Fruit fly (Drosophila melanogaster): ENCODE data around the gene CG13855.

Gene CG13855

dm6 chr3R:22362218-22362907 is 43.4 kb upstream of the CG13855 start, which contains the start of the genes JMJD6, CG7071 and Muted (continued):
- peak; percentile 94 for TF ChIP-seq az2 (GFP tag; optimal IDR thresholded peaks at IDR 0.05)
- peak; percentile 76 for TF ChIP-seq CG18262 (tag; optimal IDR thresholded peaks at IDR 0.05)
- TF ChIP-seq TFAM (GFP tag; optimal IDR thresholded peaks at IDR 0.05), result no peak
- TF ChIP-seq CG6175 (GFP tag; IDR thresholded peaks at IDR 0.05), result peak; percentile 81
- TF ChIP-seq gsb (GFP tag; IDR thresholded peaks at IDR 0.05), result peak; percentile 66
- peak; percentile 98 for TF ChIP-seq row (GFP tag; IDR thresholded peaks at IDR 0.05)
- peak; percentile 64; the same call in 1 of the 2 replicates for TF ChIP-seq dimm (GFP tag; IDR thresholded peaks at IDR 0.05)
- TF ChIP-seq CG4854 (GFP tag; optimal IDR thresholded peaks at IDR 0.05), result peak; percentile 92
- TF ChIP-seq br (optimal IDR thresholded peaks at IDR 0.05), result no peak
- peak; percentile 96 for TF ChIP-seq YL-1 (GFP tag; optimal IDR thresholded peaks at IDR 0.05)
- peak; percentile 82 for TF ChIP-seq Oli (tag; optimal IDR thresholded peaks at IDR 0.05)
- TF ChIP-seq odd (GFP tag; optimal IDR thresholded peaks at IDR 0.05), result peak; percentile 76
- peak; percentile 86 for TF ChIP-seq CG10267 (tag; optimal IDR thresholded peaks at IDR 0.05)
- TF ChIP-seq bigmax (GFP tag; optimal IDR thresholded peaks at IDR 0.05), result no peak
- TF ChIP-seq vvl (GFP tag; IDR thresholded peaks at IDR 0.05), result peak; percentile 94
- peak; percentile 94 for TF ChIP-seq CoRest (tag; optimal IDR thresholded peaks at IDR 0.05)
- TF ChIP-seq CG17328 (GFP tag; IDR thresholded peaks at IDR 0.05), result peak; percentile 88
- TF ChIP-seq CG42726 (GFP tag; IDR thresholded peaks at IDR 0.05; ENCODE audit: partially characterized antibody), result peak; percentile 66; the same call in 1 of the 2 replicates
- peak; percentile 58 for TF ChIP-seq hkb (optimal IDR thresholded peaks at IDR 0.05)
- TF ChIP-seq hkb (GFP tag; IDR thresholded peaks at IDR 0.05), result peak; percentile 90
- TF ChIP-seq CG16779 (GFP tag; IDR thresholded peaks at IDR 0.05), result peak; percentile 79
- TF ChIP-seq pita (GFP tag; optimal IDR thresholded peaks at IDR 0.05), result no peak
- TF ChIP-seq Camta (GFP tag; optimal IDR thresholded peaks at IDR 0.05), result peak; percentile 88
- TF ChIP-seq ham (GFP tag; IDR thresholded peaks at IDR 0.05), result peak; percentile 59; the same call in 1 of the 2 replicates
- peak; percentile 53; the same call in 1 of the 2 replicates for TF ChIP-seq Nf-YA (GFP tag; IDR thresholded peaks at IDR 0.05)
- peak; percentile 78 for TF ChIP-seq HmgD (GFP tag; optimal IDR thresholded peaks at IDR 0.05)
- TF ChIP-seq D19A (tag; optimal IDR thresholded peaks at IDR 0.05), result peak; percentile 70
- peak; percentile 85 for TF ChIP-seq Awh (GFP tag; IDR thresholded peaks at IDR 0.05)
- TF ChIP-seq zfh2 (GFP tag; optimal IDR thresholded peaks at IDR 0.05), result peak; percentile 95
- peak; percentile 55; the same call in 1 of the 2 replicates for TF ChIP-seq CG4360 (GFP tag; IDR thresholded peaks at IDR 0.05)
- no peak for TF ChIP-seq Kr (GFP tag; optimal IDR thresholded peaks at IDR 0.05)
- no peak for TF ChIP-seq CG8478 (optimal IDR thresholded peaks at IDR 0.05)
- peak; percentile 88 for TF ChIP-seq gcm (GFP tag; optimal IDR thresholded peaks at IDR 0.05)
- peak; percentile 84 for TF ChIP-seq Bdp1 (GFP tag; optimal IDR thresholded peaks at IDR 0.05)
- TF ChIP-seq Abd-B (GFP tag; optimal IDR thresholded peaks at IDR 0.05), result peak; percentile 92
- TF ChIP-seq Hsf (GFP tag; optimal IDR thresholded peaks at IDR 0.05), result peak; percentile 95
- peak; percentile 75 for TF ChIP-seq mirr (GFP tag; optimal IDR thresholded peaks at IDR 0.05)
- peak; percentile 85 for TF ChIP-seq GATAe (GFP tag; conservative IDR thresholded peaks at IDR 0.05)
- peak; percentile 92 for TF ChIP-seq ken (GFP tag; IDR thresholded peaks at IDR 0.05)
- peak; percentile 92 for TF ChIP-seq vfl (GFP tag; optimal IDR thresholded peaks at IDR 0.05)
- TF ChIP-seq cwo (GFP tag; optimal IDR thresholded peaks at IDR 0.05), result peak; percentile 77
- peak; percentile 92 for TF ChIP-seq al (GFP tag; IDR thresholded peaks at IDR 0.05)
- TF ChIP-seq org-1 (GFP tag; optimal IDR thresholded peaks at IDR 0.05), result peak; percentile 54
- peak; percentile 45 for TF ChIP-seq fd102C (GFP tag; optimal IDR thresholded peaks at IDR 0.05)
- peak; percentile 64 for TF ChIP-seq CG6654 (GFP tag; optimal IDR thresholded peaks at IDR 0.05)
- peak; percentile 48 for TF ChIP-seq CG4707 (GFP tag; optimal IDR thresholded peaks at IDR 0.05)
- TF ChIP-seq oc (tag; optimal IDR thresholded peaks at IDR 0.05), result peak; percentile 81
- peak; percentile 55 for TF ChIP-seq Deaf1 (tag; optimal IDR thresholded peaks at IDR 0.05)
- peak; percentile 86 for TF ChIP-seq CG3838 (GFP tag; optimal IDR thresholded peaks at IDR 0.05)
- peak in 1 of 3 experiments; percentile 22 for TF ChIP-seq Stat92E (GFP tag; optimal IDR thresholded peaks at IDR 0.05)
- peak; percentile 87 for TF ChIP-seq CG2712 (tag; optimal IDR thresholded peaks at IDR 0.05)
